Worm (Caenorhabditis elegans): ENCODE results near the gene lgg-3.

lgg-3 gene

ce11 chrIII:5720266-5721019 lies 22.6 kb upstream of the lgg-3 start:
- no peak for TF ChIP-seq unc-62 (GFP tag; optimal IDR thresholded peaks at IDR 0.05)

- TF ChIP-seq unc-62 (GFP tag; optimal IDR thresholded peaks at IDR 0.05), result no peak
These were observed 22.0 kb upstream of the lgg-3 start for ce11 chrIII:5719832-5720194.

ce11 chrIII:5719105-5719831 lies 21.5 kb upstream of the lgg-3 start:
- TF ChIP-seq unc-62 (GFP tag; optimal IDR thresholded peaks at IDR 0.05), result no peak

DNA sequence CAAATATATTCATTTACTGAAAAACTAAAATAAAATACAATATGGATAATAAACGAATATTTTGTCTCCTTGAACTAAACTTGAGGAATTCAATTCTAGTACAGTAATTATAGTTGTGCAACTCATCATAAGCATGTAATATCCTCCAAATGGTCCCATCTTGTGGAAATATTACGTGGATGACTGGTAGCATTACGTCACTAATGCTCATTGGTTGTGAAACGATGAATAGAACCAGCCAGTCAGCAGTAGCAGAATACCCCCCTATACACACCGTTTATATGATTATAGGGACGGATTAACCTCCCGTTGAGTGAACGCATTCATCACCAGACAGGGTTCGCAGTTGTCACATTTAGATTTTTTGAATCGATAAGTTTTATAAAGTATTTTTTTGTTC lies 20.6 kb upstream of the lgg-3 start:
- TF ChIP-seq unc-62 (GFP tag; optimal IDR thresholded peaks at IDR 0.05), result no peak

DNA sequence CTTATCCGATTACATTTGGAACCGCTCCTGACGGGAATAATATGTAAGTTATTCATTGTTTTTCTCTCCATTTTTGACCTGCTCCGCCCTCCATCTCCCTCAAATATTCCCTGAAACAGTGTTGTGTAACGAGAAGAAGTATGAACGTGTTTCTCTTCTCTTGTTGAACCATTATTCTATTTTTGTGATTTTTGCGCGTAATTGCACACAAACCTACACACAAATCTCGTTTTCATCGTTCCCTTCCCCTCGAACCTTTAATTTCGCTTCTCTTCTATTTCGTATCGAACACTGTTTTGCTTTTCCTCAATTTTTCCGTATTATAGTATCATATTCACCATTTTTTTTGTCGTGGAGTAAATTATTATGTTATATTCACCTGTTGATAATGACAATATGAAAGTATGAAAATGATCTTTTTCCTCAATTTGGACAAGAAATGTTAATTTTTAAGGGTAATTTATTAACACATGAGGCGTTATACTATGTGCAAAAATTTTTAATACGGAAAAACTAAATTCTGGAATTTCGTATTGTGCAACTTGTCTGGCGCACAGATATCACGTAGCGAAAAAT lies 19.4 kb upstream of the lgg-3 start:
- no peak for TF ChIP-seq unc-62 (GFP tag; optimal IDR thresholded peaks at IDR 0.05)

DNA sequence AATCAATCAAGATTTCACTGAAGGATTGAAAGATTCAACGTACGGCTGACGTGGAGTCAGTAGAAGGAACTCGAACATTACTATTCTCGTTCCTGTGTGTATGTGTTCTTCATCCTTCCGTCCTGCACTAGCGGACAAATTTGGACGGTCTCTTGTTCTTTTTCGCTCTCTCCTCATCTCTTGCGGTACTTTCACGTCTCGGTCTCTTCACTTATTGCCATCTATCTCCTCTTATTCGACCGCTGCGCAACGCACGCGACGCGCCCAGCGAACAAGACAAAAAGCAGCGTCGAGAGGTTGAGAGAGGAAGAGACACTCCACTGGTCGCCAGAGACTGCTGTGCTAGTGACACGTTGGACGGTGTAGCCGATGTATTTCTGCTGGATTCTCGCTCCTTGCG lies 17.7 kb upstream of the lgg-3 start:
- TF ChIP-seq unc-62 (GFP tag; optimal IDR thresholded peaks at IDR 0.05), result no peak

ce11 chrIII:5714984-5715454 lies 17.2 kb upstream of the lgg-3 start:
- TF ChIP-seq unc-62 (GFP tag; optimal IDR thresholded peaks at IDR 0.05), result no peak

DNA sequence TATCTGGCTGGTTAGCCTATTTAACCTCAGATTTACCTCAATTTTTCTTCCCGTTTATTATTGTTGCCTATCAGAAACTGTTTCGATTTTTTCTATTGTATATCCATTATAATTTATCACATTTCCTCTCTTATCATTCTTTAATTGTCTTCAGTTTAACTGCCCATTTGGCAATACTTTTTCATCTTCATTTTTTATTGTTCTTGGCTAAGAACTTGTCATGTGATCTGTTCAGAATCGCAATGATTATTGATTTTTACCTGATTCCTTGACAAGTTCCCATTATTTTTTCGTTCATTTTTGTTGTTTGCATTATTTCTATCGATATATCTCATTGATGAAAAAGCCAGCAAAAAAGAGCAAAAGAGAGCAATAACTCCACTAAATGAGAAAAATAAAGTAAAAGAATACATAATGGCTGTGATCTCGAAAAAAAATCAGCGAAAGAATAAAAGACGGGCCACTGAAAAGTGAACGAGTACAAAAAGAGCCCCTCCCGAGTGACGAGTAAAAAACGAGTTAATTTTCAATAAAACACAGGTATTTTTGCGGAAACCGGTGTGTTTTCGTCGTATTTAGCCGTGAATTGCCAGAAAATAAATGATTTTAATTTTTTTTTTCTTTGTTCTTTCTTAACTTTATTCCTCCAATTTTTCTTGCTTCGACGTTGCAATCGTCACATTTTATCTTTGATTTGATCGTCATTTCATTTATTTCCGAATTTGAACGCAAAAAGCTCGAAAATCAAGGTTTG lies 16.6 kb upstream of the lgg-3 start, which contains the start of gene arf-1:
arf-1 (plus strand) TSS at position 657 of the 754 bp plus-strand sequence.
- TF ChIP-seq unc-62 (GFP tag; optimal IDR thresholded peaks at IDR 0.05), result no peak

- TF ChIP-seq unc-62 (GFP tag; optimal IDR thresholded peaks at IDR 0.05), result no peak
These were observed 14.2 kb upstream of the lgg-3 start for ce11 chrIII:5711881-5712643.

ce11 chrIII:5711242-5711641 lies 13.4 kb upstream of the lgg-3 start, which contains the start of gene rbm-26:
TSS of gene rbm-26 (plus strand) at chrIII:5711542.
- no peak for TF ChIP-seq unc-62 (GFP tag; optimal IDR thresholded peaks at IDR 0.05)

DNA sequence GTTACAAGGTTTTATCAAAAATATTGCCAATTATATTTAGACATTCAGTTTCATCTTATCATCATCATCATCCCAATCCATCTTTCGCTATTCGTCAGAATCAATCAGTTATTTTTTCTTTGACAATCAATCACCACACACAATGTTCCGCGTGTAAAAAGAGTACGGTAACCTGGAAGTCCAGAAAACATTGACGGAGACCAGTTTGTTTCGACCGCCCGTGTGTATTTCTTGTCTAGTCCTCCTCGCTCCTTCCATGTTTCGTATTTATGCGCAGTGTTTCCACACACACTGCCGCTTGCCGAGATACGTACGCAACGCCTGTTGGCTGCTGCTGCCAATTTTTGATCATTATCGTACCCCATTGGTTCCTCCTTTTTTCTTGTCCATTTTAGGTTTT lies 12.9 kb upstream of the lgg-3 start:
- TF ChIP-seq unc-62 (GFP tag; optimal IDR thresholded peaks at IDR 0.05), result no peak

DNA sequence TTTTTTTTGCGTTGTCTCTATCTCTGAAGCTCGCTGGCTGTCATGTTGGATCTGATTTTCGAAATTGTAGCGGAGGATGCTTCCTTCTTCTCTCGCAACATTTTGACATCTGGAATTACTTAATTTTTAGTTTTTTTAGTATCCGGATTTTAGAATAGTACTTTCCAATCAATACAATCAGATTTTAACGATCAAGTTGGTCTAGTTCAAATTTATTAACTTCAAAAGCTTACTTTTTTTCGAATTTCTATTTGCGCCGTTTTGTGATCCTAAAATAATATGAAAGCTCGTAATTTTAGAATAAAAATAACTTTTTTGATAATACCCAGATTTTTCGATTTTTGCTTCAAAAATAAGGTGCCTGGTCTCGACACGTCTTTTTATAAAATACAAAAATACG lies 12.2 kb upstream of the lgg-3 start, which contains the start of gene B0336.12:
B0336.12 (minus strand) TSS at position 101 of the 400 bp plus-strand sequence.
- no peak for TF ChIP-seq unc-62 (GFP tag; optimal IDR thresholded peaks at IDR 0.05)

- TF ChIP-seq unc-62 (GFP tag; optimal IDR thresholded peaks at IDR 0.05), result no peak
These were observed 11.4 kb upstream of the lgg-3 start, which contains the start of gene hpo-28 for ce11 chrIII:5709224-5709623. TSS of gene hpo-28 (minus strand) at chrIII:5709324.

- no peak for TF ChIP-seq unc-62 (GFP tag; optimal IDR thresholded peaks at IDR 0.05)
These were observed 10.2 kb upstream of the lgg-3 start for ce11 chrIII:5708024-5708423.

- no peak for TF ChIP-seq unc-62 (GFP tag; optimal IDR thresholded peaks at IDR 0.05)
These were observed 9.7 kb upstream of the lgg-3 start for ce11 chrIII:5707546-5707945.
